Fruit fly (Drosophila melanogaster): ENCODE measurements around the gene CG33664.
A peak's percentile ranks its signal among the peaks of the same experiment; 100 is the strongest.

dm6 chrX:6353613-6353986 lies 30.4 kb upstream of the CG33664 start:
- peak; percentile 23 for TF ChIP-seq ovo (GFP tag; optimal IDR thresholded peaks at IDR 0.05)
- TF ChIP-seq CG11617 (GFP tag; optimal IDR thresholded peaks at IDR 0.05), result peak; percentile 80
- peak; percentile 43 for TF ChIP-seq toe (GFP tag; optimal IDR thresholded peaks at IDR 0.05)
- TF ChIP-seq kay (GFP tag; ENCODE audit: borderline replicate concordance), result peak; percentile 50
- peak; percentile 73 for TF ChIP-seq CG7045 (GFP tag; optimal IDR thresholded peaks at IDR 0.05)
- peak; percentile 27 for TF ChIP-seq Crg-1 (GFP tag; optimal IDR thresholded peaks at IDR 0.05)
- peak; percentile 21 for TF ChIP-seq Clk (GFP tag; optimal IDR thresholded peaks at IDR 0.05)
- TF ChIP-seq cic (GFP tag; optimal IDR thresholded peaks at IDR 0.05), result no peak
- TF ChIP-seq CG7101 (tag; optimal IDR thresholded peaks at IDR 0.05), result peak; percentile 78
- peak; percentile 52 for TF ChIP-seq CG33017 (tag; optimal IDR thresholded peaks at IDR 0.05)
- no peak for TF ChIP-seq Hr96 (GFP tag; optimal IDR thresholded peaks at IDR 0.05)

Data from whole organism, adult.